2 fruit fly cellular contexts compared by ENCODE assay signal in genomic region chr3L:14641969-14642485, dm6.
TF ChIP-seq lines count a peak whose summit lies in the region.

No protein-coding gene starts in this region.

- TF ChIP-seq CTCF in whole organism, embryonic (GFP tag; optimal IDR thresholded peaks at IDR 0.05; lab: Kevin White, UChicago): no peak

TF ChIP-seq in whole organism, embryonic, 481 proteins besides CTCF, POLR2A, EP300 and RAD21:
- TF ChIP-seq zen (tag; optimal IDR thresholded peaks at IDR 0.05; lab: Kevin White, UChicago) (peak; percentile 31), CG15479 (GFP tag; optimal IDR thresholded peaks at IDR 0.05; lab: Kevin White, UChicago) (peak; percentile 89), pros (GFP tag; optimal IDR thresholded peaks at IDR 0.05; lab: Kevin White, UChicago) (peak; percentile 39), CG9609 (GFP tag; optimal IDR thresholded peaks at IDR 0.05; lab: Kevin White, UChicago) (no peak), Med (GFP tag; lab: Kevin White, UChicago) (peak; percentile 56), tll (GFP tag; optimal IDR thresholded peaks at IDR 0.05; lab: Kevin White, UChicago) (peak in 1 of 2 experiments; percentile 95), insv (GFP tag; optimal IDR thresholded peaks at IDR 0.05; lab: Kevin White, UChicago) (peak in 1 of 2 experiments; percentile 2), Kr (GFP tag; optimal IDR thresholded peaks at IDR 0.05; lab: Kevin White, UChicago) (peak; percentile 36), D (optimal IDR thresholded peaks at IDR 0.05; lab: Kevin White, UChicago) (peak; percentile 85), D (GFP tag; optimal IDR thresholded peaks at IDR 0.05; lab: Kevin White, UChicago) (no peak), CG2199 (GFP tag; IDR thresholded peaks at IDR 0.05; lab: Robert Waterston, UW) (0 out of 3 replicates have a peak, but pooled peaks have one; percentile 22), HHEX (GFP tag; optimal IDR thresholded peaks at IDR 0.05; lab: Kevin White, UChicago) (no peak), CG3407 (GFP tag; optimal IDR thresholded peaks at IDR 0.05; lab: Kevin White, UChicago) (no peak), kni (GFP tag; optimal IDR thresholded peaks at IDR 0.05; lab: Kevin White, UChicago) (peak; percentile 44), cad (GFP tag; optimal IDR thresholded peaks at IDR 0.05; lab: Kevin White, UChicago) (peak; percentile 79)

TF ChIP-seq in whole organism, pupa, 21 proteins besides CTCF, POLR2A, EP300 and RAD21:
- TF ChIP-seq EcR (GFP tag; optimal IDR thresholded peaks at IDR 0.05; lab: Kevin White, UChicago) (peak; percentile 59), CG8159 (tag; optimal IDR thresholded peaks at IDR 0.05; lab: Kevin White, UChicago) (no peak), Snoo (tag; optimal IDR thresholded peaks at IDR 0.05; lab: Kevin White, UChicago) (no peak), CG34367 (tag; optimal IDR thresholded peaks at IDR 0.05; lab: Kevin White, UChicago) (no peak), CG4496 (GFP tag; IDR thresholded peaks at IDR 0.05; lab: Robert Waterston, UW) (no peak), CG13204 (GFP tag; optimal IDR thresholded peaks at IDR 0.05; lab: Kevin White, UChicago) (no peak), gl (tag; optimal IDR thresholded peaks at IDR 0.05; lab: Kevin White, UChicago) (no peak), CG12605 (GFP tag; IDR thresholded peaks at IDR 0.05; lab: Robert Waterston, UW) (no peak)
